Worm (Caenorhabditis elegans) whole organism, L4 larva: ENCODE results near the gene F13E9.9.

Source experiments
- R02D3.7 ChIP-seq: fragments of 150-350 bp; sonication (generic microtip); optimal IDR thresholded peaks from 3 replicates; lab custom pipeline; 2014; ENCODE audit warnings: missing biosample characterization, missing genetic modification characterization
- lin-13 ChIP-seq: fragments of 150-350 bp; optimal IDR thresholded peaks from 2 replicates; lab custom pipeline; 2014; ENCODE audit warnings: missing biosample characterization, missing genetic modification reagents, missing genetic modification characterization
- nhr-11 ChIP-seq: fragments of 150-350 bp; optimal IDR thresholded peaks from 2 replicates; lab custom pipeline; 2014; ENCODE audit warnings: missing biosample characterization, missing genetic modification characterization

DNA sequence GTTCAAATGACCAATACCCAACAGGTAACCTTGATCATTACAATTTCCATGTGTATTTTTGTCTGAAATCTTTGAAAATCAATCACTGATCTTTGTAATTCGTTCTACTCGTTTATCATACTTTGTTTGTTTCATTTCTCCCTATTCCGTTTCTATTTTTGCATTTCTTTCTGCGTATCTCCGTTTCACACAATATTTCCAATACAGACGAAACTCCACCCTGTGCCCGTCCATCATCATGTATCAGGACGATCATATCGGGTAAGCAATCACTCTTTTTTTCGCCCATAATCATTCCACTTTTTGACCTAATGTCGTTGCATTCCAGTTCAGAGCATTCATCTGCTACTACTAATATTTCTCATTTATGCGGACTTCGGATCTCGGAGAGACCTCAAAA, 10.7 kb upstream of the F13E9.9 start, which contains the start of gene pyk-2:
- TF ChIP-seq R02D3.7 (tag; lab: Kevin White, UChicago) (no peak), lin-13 (GFP tag; lab: Kevin White, UChicago) (no peak), nhr-11 (tag; lab: Kevin White, UChicago) (no peak)
